Worm (Caenorhabditis elegans) whole organism, mixed stage, embryonic: ENCODE measurements around the gene F38A5.8.
A peak's percentile ranks its signal among the peaks of the same experiment; 100 is the strongest.

Experiments
- M03D4.4 ChIP-seq: sonication (generic microtip); optimal IDR thresholded peaks from 2 replicates; lab custom pipeline; 2017; ENCODE audit warnings: mild to moderate bottlenecking, missing genetic modification characterization, missing compliant biosample characterization
- bed-3 ChIP-seq: fragments of 200-800 bp; sonication (Bioruptor generic); optimal IDR thresholded peaks from 3 replicates; lab custom pipeline; 2018; ENCODE audit warnings: mild to moderate bottlenecking, missing genetic modification characterization, moderate library complexity, missing compliant biosample characterization
- blmp-1 ChIP-seq: fragments of 150-350 bp; optimal IDR thresholded peaks from 2 replicates; lab custom pipeline; 2014; ENCODE audit warnings: missing biosample characterization, missing genetic modification characterization
- ceh-39 ChIP-seq: fragments of 150-350 bp; optimal IDR thresholded peaks from 2 replicates; lab custom pipeline; 2014; ENCODE audit warnings: missing biosample characterization, missing genetic modification characterization
- ceh-43 ChIP-seq: fragments of 200-800 bp; sonication (Bioruptor generic); optimal IDR thresholded peaks from 2 replicates; lab custom pipeline; 2018; ENCODE audit warnings: mild to moderate bottlenecking, missing genetic modification characterization, moderate library complexity, missing compliant biosample characterization
- ceh-83 ChIP-seq: fragments of 200-800 bp; sonication (Bioruptor generic); optimal IDR thresholded peaks from 2 replicates; lab custom pipeline; 2018; ENCODE audit warnings: mild to moderate bottlenecking, missing genetic modification characterization, missing compliant biosample characterization
- ces-1 ChIP-seq: fragments of 150-350 bp; optimal IDR thresholded peaks from 2 replicates; lab custom pipeline; 2014; ENCODE audit warnings: missing biosample characterization, missing genetic modification reagents, missing genetic modification characterization
- cnd-1 ChIP-seq: fragments of 200-800 bp; sonication (Bioruptor generic); optimal IDR thresholded peaks from 2 replicates; lab custom pipeline; 2018; ENCODE audit warnings: mild to moderate bottlenecking, missing genetic modification characterization, missing compliant biosample characterization
- drap-1 ChIP-seq: fragments of 200-800 bp; sonication (Bioruptor generic); optimal IDR thresholded peaks from 3 replicates; lab custom pipeline; 2018; ENCODE audit warnings: mild to moderate bottlenecking, missing genetic modification characterization, missing compliant biosample characterization
- elt-1 ChIP-seq: sonication (generic microtip); optimal IDR thresholded peaks from 2 replicates; lab custom pipeline; 2017; ENCODE audit warnings: missing genetic modification characterization, mild to moderate bottlenecking, missing compliant biosample characterization, antibody characterized with exemption, moderate library complexity, borderline replicate concordance; ENCODE audit not compliant: insufficient read depth
- elt-3 ChIP-seq: fragments of 150-350 bp; optimal IDR thresholded peaks from 2 replicates; lab custom pipeline; 2014; ENCODE audit warnings: missing biosample characterization, missing genetic modification characterization
- flh-1 ChIP-seq: fragments of 200-800 bp; sonication (Bioruptor generic); optimal IDR thresholded peaks from 2 replicates; lab custom pipeline; 2018; ENCODE audit warnings: mild to moderate bottlenecking, missing genetic modification characterization, moderate library complexity, missing compliant biosample characterization
- ham-2 ChIP-seq: fragments of 200-800 bp; sonication (Bioruptor generic); optimal IDR thresholded peaks from 2 replicates; lab custom pipeline; 2018; ENCODE audit warnings: mild to moderate bottlenecking, missing genetic modification characterization, missing compliant biosample characterization
- hlh-1 ChIP-seq: fragments of 150-350 bp; optimal IDR thresholded peaks from 2 replicates; lab custom pipeline; 2014; ENCODE audit warnings: missing biosample characterization, missing genetic modification reagents, missing genetic modification characterization
- lin-13 ChIP-seq: fragments of 150-350 bp; optimal IDR thresholded peaks from 2 replicates; lab custom pipeline; 2014; ENCODE audit warnings: missing biosample characterization, missing genetic modification characterization
- lin-32 ChIP-seq: fragments of 200-800 bp; sonication (Bioruptor generic); optimal IDR thresholded peaks from 2 replicates; lab custom pipeline; 2018; ENCODE audit warnings: mild to moderate bottlenecking, missing genetic modification characterization, missing compliant biosample characterization
- lsy-2 ChIP-seq: fragments of 150-350 bp; optimal IDR thresholded peaks from 2 replicates; lab custom pipeline; 2014; ENCODE audit warnings: missing biosample characterization, missing genetic modification characterization
- mab-5 ChIP-seq: fragments of 150-350 bp; optimal IDR thresholded peaks from 2 replicates; lab custom pipeline; 2014; ENCODE audit warnings: missing biosample characterization, missing genetic modification characterization
- mep-1 ChIP-seq: fragments of 150-350 bp; optimal IDR thresholded peaks from 2 replicates; lab custom pipeline; 2017; ENCODE audit warnings: missing biosample characterization, missing genetic modification reagents, missing genetic modification characterization, inconsistent platforms
- mls-2 ChIP-seq: sonication (generic microtip); optimal IDR thresholded peaks from 2 replicates; lab custom pipeline; 2016; ENCODE audit warnings: mild to moderate bottlenecking, missing genetic modification characterization, moderate library complexity, missing compliant biosample characterization
- nhr-12 ChIP-seq: fragments of 150-350 bp; optimal IDR thresholded peaks from 2 replicates; lab custom pipeline; 2014; ENCODE audit warnings: missing biosample characterization, missing genetic modification characterization
- nhr-2 ChIP-seq: fragments of 150-350 bp; optimal IDR thresholded peaks from 2 replicates; lab custom pipeline; 2014; ENCODE audit warnings: missing biosample characterization, missing genetic modification characterization
- nhr-237 ChIP-seq: fragments of 150-350 bp; optimal IDR thresholded peaks from 2 replicates; lab custom pipeline; 2014; ENCODE audit warnings: missing biosample characterization, missing genetic modification characterization
- nhr-28 ChIP-seq: fragments of 150-350 bp; optimal IDR thresholded peaks from 2 replicates; lab custom pipeline; 2014; ENCODE audit warnings: missing biosample characterization, missing genetic modification characterization
- nhr-76 ChIP-seq: sonication (generic microtip); optimal IDR thresholded peaks from 2 replicates; lab custom pipeline; 2017; ENCODE audit warnings: missing biosample characterization, missing genetic modification characterization
- pha-4 ChIP-seq: fragments of 150-350 bp; optimal IDR thresholded peaks from 2 replicates; lab custom pipeline; 2018; ENCODE audit warnings: missing biosample characterization, missing genetic modification reagents, missing genetic modification characterization
- sem-2 ChIP-seq: fragments of 200-800 bp; sonication (Bioruptor generic); optimal IDR thresholded peaks from 2 replicates; lab custom pipeline; 2018; ENCODE audit warnings: mild to moderate bottlenecking, missing genetic modification characterization, missing compliant biosample characterization
- snpc-4 ChIP-seq: fragments of 150-350 bp; optimal IDR thresholded peaks from 2 replicates; lab custom pipeline; 2014; ENCODE audit warnings: missing biosample characterization, missing genetic modification characterization
- sptf-1 ChIP-seq: sonication (generic microtip); optimal IDR thresholded peaks from 2 replicates; lab custom pipeline; 2017; ENCODE audit warnings: mild to moderate bottlenecking, missing genetic modification characterization, moderate library complexity, missing compliant biosample characterization
- tbx-8 ChIP-seq: fragments of 200-800 bp; sonication (Bioruptor generic); optimal IDR thresholded peaks from 2 replicates; lab custom pipeline; 2018; ENCODE audit warnings: mild to moderate bottlenecking, missing genetic modification characterization, moderate library complexity, missing compliant biosample characterization
- unc-120 ChIP-seq: sonication (generic microtip); optimal IDR thresholded peaks from 2 replicates; lab custom pipeline; 2017; ENCODE audit warnings: missing genetic modification characterization, missing compliant biosample characterization; ENCODE audit not compliant: poor library complexity, severe bottlenecking
- unc-39 ChIP-seq: fragments of 150-350 bp; optimal IDR thresholded peaks from 2 replicates; lab custom pipeline; 2014; ENCODE audit warnings: missing biosample characterization, missing genetic modification characterization
- unc-62 ChIP-seq: fragments of 150-350 bp; optimal IDR thresholded peaks from 2 replicates; lab custom pipeline; 2014; ENCODE audit warnings: missing biosample characterization, missing genetic modification reagents, missing genetic modification characterization
- zip-8 ChIP-seq: fragments of 150-350 bp; optimal IDR thresholded peaks from 2 replicates; lab custom pipeline; 2014; ENCODE audit warnings: missing biosample characterization, missing genetic modification characterization
- ztf-11 ChIP-seq: fragments of 150-350 bp; optimal IDR thresholded peaks from 2 replicates; lab custom pipeline; 2014; ENCODE audit warnings: missing biosample characterization, missing genetic modification characterization

Gene F38A5.8

ce11 chrIV:6645867-6646655, 46.5 kb downstream of the F38A5.8 start, which contains the start of gene hil-7:
hil-7 (plus strand) TSS chrIV:6646312.
- TF ChIP-seq elt-1 (tag; lab: Kevin White, UChicago) (no peak), nhr-28 (tag; lab: Kevin White, UChicago) (no peak), mep-1 (tag; lab: Kevin White, UChicago) (peak; percentile 44), hlh-1 (tag; lab: Kevin White, UChicago) (peak; percentile 90), nhr-237 (tag; lab: Kevin White, UChicago) (peak; percentile 59), pha-4 (peak; percentile 93), drap-1 (peak; percentile 65), ztf-11 (tag; lab: Kevin White, UChicago) (peak; percentile 82), nhr-2 (tag; lab: Kevin White, UChicago) (peak; percentile 21), ceh-39 (tag; lab: Kevin White, UChicago) (no peak), mab-5 (peak; percentile 73), tbx-8 (no peak), zip-8 (no peak), ceh-43 (GFP tag; lab: Kevin White, UChicago) (peak; percentile 34), M03D4.4 (tag; lab: Kevin White, UChicago) (peak; percentile 28), lsy-2 (tag; lab: Kevin White, UChicago) (peak; percentile 74), ham-2 (GFP tag; lab: Kevin White, UChicago) (peak; percentile 96), lin-32 (GFP tag; lab: Kevin White, UChicago) (peak; percentile 7), blmp-1 (peak; percentile 29), bed-3 (GFP tag; lab: Kevin White, UChicago) (no peak), unc-120 (tag; lab: Kevin White, UChicago) (peak; percentile 100), nhr-76 (tag; lab: Kevin White, UChicago) (no peak), sem-2 (GFP tag; lab: Kevin White, UChicago) (no peak), unc-62 (GFP tag; lab: Kevin White, UChicago) (peak; percentile 88), unc-39 (peak; percentile 79), sptf-1 (tag; lab: Kevin White, UChicago) (peak; percentile 58), snpc-4 (tag; lab: Kevin White, UChicago) (no peak), lin-13 (no peak), nhr-12 (no peak), mls-2 (tag; lab: Kevin White, UChicago) (peak; percentile 79), cnd-1 (tag; lab: Kevin White, UChicago) (peak; percentile 58), elt-3 (no peak), ceh-83 (GFP tag; lab: Kevin White, UChicago) (no peak), flh-1 (GFP tag; lab: Kevin White, UChicago) (no peak), ces-1 (GFP tag; lab: Kevin White, UChicago) (peak; percentile 89)

ce11 chrIV:6646905-6647304, 47.4 kb downstream of the F38A5.8 start:
- TF ChIP-seq ces-1 (GFP tag; lab: Kevin White, UChicago) (peak; percentile 28), ceh-43 (GFP tag; lab: Kevin White, UChicago) (peak; percentile 70), tbx-8 (no peak), pha-4 (no peak), hlh-1 (tag; lab: Kevin White, UChicago) (no peak), lin-32 (GFP tag; lab: Kevin White, UChicago) (no peak), ceh-39 (tag; lab: Kevin White, UChicago) (no peak), bed-3 (GFP tag; lab: Kevin White, UChicago) (no peak), unc-120 (tag; lab: Kevin White, UChicago) (no peak), lsy-2 (tag; lab: Kevin White, UChicago) (peak; percentile 27), nhr-2 (tag; lab: Kevin White, UChicago) (no peak), elt-1 (tag; lab: Kevin White, UChicago) (no peak), snpc-4 (tag; lab: Kevin White, UChicago) (no peak)

ce11 chrIV:6648625-6649024, 49.1 kb downstream of the F38A5.8 start:
- TF ChIP-seq lin-32 (GFP tag; lab: Kevin White, UChicago) (no peak), tbx-8 (no peak), drap-1 (peak; percentile 35), nhr-2 (tag; lab: Kevin White, UChicago) (no peak), mls-2 (tag; lab: Kevin White, UChicago) (peak; percentile 84), nhr-12 (no peak), sptf-1 (tag; lab: Kevin White, UChicago) (peak; percentile 54), flh-1 (GFP tag; lab: Kevin White, UChicago) (no peak), sem-2 (GFP tag; lab: Kevin White, UChicago) (no peak), mep-1 (tag; lab: Kevin White, UChicago) (peak; percentile 50), unc-120 (tag; lab: Kevin White, UChicago) (peak; percentile 77), blmp-1 (no peak), pha-4 (peak; percentile 44), lsy-2 (tag; lab: Kevin White, UChicago) (peak; percentile 47), unc-39 (no peak), ham-2 (GFP tag; lab: Kevin White, UChicago) (peak; percentile 25), nhr-237 (tag; lab: Kevin White, UChicago) (peak; percentile 67), ces-1 (GFP tag; lab: Kevin White, UChicago) (peak; percentile 99), ceh-83 (GFP tag; lab: Kevin White, UChicago) (no peak), nhr-76 (tag; lab: Kevin White, UChicago) (no peak), hlh-1 (tag; lab: Kevin White, UChicago) (no peak), cnd-1 (tag; lab: Kevin White, UChicago) (peak; percentile 37), unc-62 (GFP tag; lab: Kevin White, UChicago) (peak; percentile 96), bed-3 (GFP tag; lab: Kevin White, UChicago) (no peak), snpc-4 (tag; lab: Kevin White, UChicago) (no peak), elt-1 (tag; lab: Kevin White, UChicago) (no peak), M03D4.4 (tag; lab: Kevin White, UChicago) (peak; percentile 58), nhr-28 (tag; lab: Kevin White, UChicago) (no peak), elt-3 (no peak), lin-13 (no peak), ceh-39 (tag; lab: Kevin White, UChicago) (no peak), ztf-11 (tag; lab: Kevin White, UChicago) (peak; percentile 48), zip-8 (no peak), ceh-43 (GFP tag; lab: Kevin White, UChicago) (peak; percentile 12), mab-5 (peak; percentile 77)
